Worm (Caenorhabditis elegans) whole organism, L1 larva: ENCODE data around the gene C25E10.13.

Experiments used
- C16A3.4 ChIP-seq: fragments of 150-350 bp; optimal IDR thresholded peaks from 2 replicates; lab custom pipeline; 2014; ENCODE audit warnings: missing biosample characterization, missing genetic modification characterization
- C34B4.2 ChIP-seq: sonication (generic microtip); optimal IDR thresholded peaks from 2 replicates; lab custom pipeline; 2017; ENCODE audit warnings: mild to moderate bottlenecking, missing genetic modification characterization, missing compliant biosample characterization
- F16B12.6 ChIP-seq: fragments of 150-350 bp; optimal IDR thresholded peaks from 2 replicates; lab custom pipeline; 2014; ENCODE audit warnings: missing biosample characterization, missing genetic modification characterization
- alr-1 ChIP-seq: fragments of 200-800 bp; sonication (Bioruptor generic); optimal IDR thresholded peaks from 2 replicates; lab custom pipeline; 2018; ENCODE audit warnings: borderline replicate concordance, mild to moderate bottlenecking, missing genetic modification characterization, missing compliant biosample characterization
- ceh-90 ChIP-seq: sonication (generic microtip); optimal IDR thresholded peaks from 2 replicates; lab custom pipeline; 2016; ENCODE audit warnings: missing genetic modification characterization, missing compliant biosample characterization
- ces-1 ChIP-seq: fragments of 150-350 bp; optimal IDR thresholded peaks from 2 replicates; lab custom pipeline; 2014; ENCODE audit warnings: missing biosample characterization, missing genetic modification reagents, missing genetic modification characterization
- dsc-1 ChIP-seq: sonication (generic microtip); optimal IDR thresholded peaks from 2 replicates; lab custom pipeline; 2016; ENCODE audit warnings: mild to moderate bottlenecking, missing genetic modification characterization, missing compliant biosample characterization
- efl-1 ChIP-seq, 4 experiments: fragments of 150-350 bp; optimal IDR thresholded peaks in 3 of 4; peaks in 1 of 4; 1 replicate in 1 of 4; 2 replicates in 3 of 4; lab custom pipeline; 2014; ENCODE audit warnings: missing biosample characterization in 2 of 4, missing genetic modification characterization in 2 of 4, missing genetic modification reagents in 2 of 4
- elt-3 ChIP-seq, 6 experiments: fragments of 150-350 bp in 1 of 6; sonication (generic microtip); optimal IDR thresholded peaks; 2 replicates each; lab custom pipeline; 2017 to 2018; ENCODE audit warnings: missing biosample characterization in 6 of 6, missing genetic modification characterization in 6 of 6, inconsistent platforms in 1 of 6
- ets-5 ChIP-seq: fragments of 200-800 bp; sonication (Bioruptor generic); IDR thresholded peaks from 2 replicates; pipeline ENCODE4 v1.3.6; 2022; ENCODE audit warnings: missing genetic modification characterization, missing compliant biosample characterization
- fkh-4 ChIP-seq: sonication (generic microtip); optimal IDR thresholded peaks from 2 replicates; lab custom pipeline; 2016; ENCODE audit warnings: missing compliant biosample characterization, missing genetic modification characterization, borderline replicate concordance
- fkh-8 ChIP-seq: sonication (generic microtip); optimal IDR thresholded peaks from 2 replicates; lab custom pipeline; 2016; ENCODE audit warnings: mild to moderate bottlenecking, missing genetic modification characterization, missing compliant biosample characterization
- hlh-4 ChIP-seq: sonication (generic microtip); optimal IDR thresholded peaks from 2 replicates; lab custom pipeline; 2016; ENCODE audit warnings: mild to moderate bottlenecking, missing genetic modification characterization, missing compliant biosample characterization
- lin-15B ChIP-seq: fragments of 150-350 bp; sonication (generic microtip); optimal IDR thresholded peaks from 3 replicates; lab custom pipeline; 2014; ENCODE audit warnings: missing biosample characterization, missing genetic modification characterization
- lir-3 ChIP-seq: sonication (generic microtip); optimal IDR thresholded peaks from 2 replicates; lab custom pipeline; 2016; ENCODE audit warnings: mild to moderate bottlenecking, missing genetic modification characterization, moderate library complexity, missing compliant biosample characterization; ENCODE audit not compliant: poor library complexity
- lsy-2 ChIP-seq, 2 experiments: fragments of 150-350 bp; optimal IDR thresholded peaks; 2 replicates each; lab custom pipeline; 2014; ENCODE audit warnings: missing biosample characterization in 2 of 2, missing genetic modification characterization in 2 of 2
- mdl-1 ChIP-seq, 2 experiments: fragments of 150-350 bp; optimal IDR thresholded peaks; 2 replicates each; lab custom pipeline; 2014 to 2017; ENCODE audit warnings: missing biosample characterization in 2 of 2, missing genetic modification characterization in 2 of 2, inconsistent platforms in 1 of 2
- nhr-19 ChIP-seq: fragments of 200-800 bp; sonication (Bioruptor generic); conservative IDR thresholded peaks from 2 replicates; pipeline ENCODE4 v1.3.6; 2022; ENCODE audit warnings: missing genetic modification characterization, missing compliant biosample characterization
- nhr-28 ChIP-seq: fragments of 150-350 bp; optimal IDR thresholded peaks from 2 replicates; lab custom pipeline; 2014; ENCODE audit warnings: missing biosample characterization, missing genetic modification characterization
- nhr-47 ChIP-seq: sonication (generic microtip); optimal IDR thresholded peaks from 2 replicates; lab custom pipeline; 2016; ENCODE audit warnings: mild to moderate bottlenecking, missing genetic modification characterization, moderate library complexity, missing compliant biosample characterization
- nhr-71 ChIP-seq: sonication (generic microtip); optimal IDR thresholded peaks from 2 replicates; lab custom pipeline; 2016; ENCODE audit warnings: mild to moderate bottlenecking, missing genetic modification characterization, moderate library complexity, missing compliant biosample characterization
- nhr-77 ChIP-seq: fragments of 150-350 bp; optimal IDR thresholded peaks from 2 replicates; lab custom pipeline; 2014; ENCODE audit warnings: missing biosample characterization, missing genetic modification characterization
- nhr-84 ChIP-seq: sonication (generic microtip); optimal IDR thresholded peaks from 2 replicates; lab custom pipeline; 2017; ENCODE audit warnings: missing biosample characterization, missing genetic modification characterization
- pag-3 ChIP-seq: sonication (generic microtip); optimal IDR thresholded peaks from 2 replicates; lab custom pipeline; 2017; ENCODE audit warnings: missing genetic modification characterization, mild to moderate bottlenecking, missing compliant biosample characterization, antibody characterized with exemption, borderline replicate concordance; ENCODE audit not compliant: insufficient read depth
- pax-3 ChIP-seq: fragments of 200-800 bp; sonication (Bioruptor generic); optimal IDR thresholded peaks from 2 replicates; lab custom pipeline; 2018; ENCODE audit warnings: mild to moderate bottlenecking, missing genetic modification characterization, moderate library complexity, missing compliant biosample characterization
- skn-1 ChIP-seq: fragments of 150-350 bp; optimal IDR thresholded peaks from 2 replicates; lab custom pipeline; 2014; ENCODE audit warnings: missing biosample characterization, missing genetic modification characterization
- snpc-4 ChIP-seq: fragments of 150-350 bp; optimal IDR thresholded peaks from 2 replicates; lab custom pipeline; 2014; ENCODE audit warnings: missing biosample characterization, missing genetic modification characterization
- snu-23 ChIP-seq: sonication (generic microtip); optimal IDR thresholded peaks from 2 replicates; lab custom pipeline; 2016; ENCODE audit warnings: missing genetic modification characterization, missing compliant biosample characterization
- swsn-7 ChIP-seq: sonication (generic microtip); optimal IDR thresholded peaks from 2 replicates; lab custom pipeline; 2016; ENCODE audit warnings: missing genetic modification characterization, missing compliant biosample characterization
- unc-130 ChIP-seq: fragments of 150-350 bp; optimal IDR thresholded peaks from 2 replicates; lab custom pipeline; 2017; ENCODE audit warnings: missing biosample characterization, missing genetic modification characterization, inconsistent platforms
- unc-30 ChIP-seq: sonication (generic microtip); optimal IDR thresholded peaks from 2 replicates; lab custom pipeline; 2017; ENCODE audit warnings: missing biosample characterization, missing genetic modification characterization
- unc-62 ChIP-seq: fragments of 150-350 bp; optimal IDR thresholded peaks from 2 replicates; lab custom pipeline; 2014; ENCODE audit warnings: missing biosample characterization, missing genetic modification reagents, missing genetic modification characterization
- unc-86 ChIP-seq: sonication (generic microtip); optimal IDR thresholded peaks from 2 replicates; lab custom pipeline; 2016; ENCODE audit warnings: missing genetic modification characterization, missing compliant biosample characterization
- unc-98 ChIP-seq: fragments of 200-800 bp; sonication (Bioruptor generic); IDR thresholded peaks from 2 replicates; pipeline ENCODE4 v1.3.6; 2022; ENCODE audit warnings: missing genetic modification characterization, missing compliant biosample characterization
- xbp-1 ChIP-seq: sonication (generic microtip); optimal IDR thresholded peaks from 2 replicates; lab custom pipeline; 2016; ENCODE audit warnings: missing genetic modification characterization, missing compliant biosample characterization
- zag-1 ChIP-seq: fragments of 150-350 bp; optimal IDR thresholded peaks from 2 replicates; lab custom pipeline; 2014; ENCODE audit warnings: missing biosample characterization, missing genetic modification characterization
- zip-4 ChIP-seq: fragments of 200-800 bp; sonication (Bioruptor generic); optimal IDR thresholded peaks from 2 replicates; lab custom pipeline; 2018; ENCODE audit warnings: mild to moderate bottlenecking, missing genetic modification characterization, moderate library complexity, missing compliant biosample characterization

C25E10.13 gene

DNA sequence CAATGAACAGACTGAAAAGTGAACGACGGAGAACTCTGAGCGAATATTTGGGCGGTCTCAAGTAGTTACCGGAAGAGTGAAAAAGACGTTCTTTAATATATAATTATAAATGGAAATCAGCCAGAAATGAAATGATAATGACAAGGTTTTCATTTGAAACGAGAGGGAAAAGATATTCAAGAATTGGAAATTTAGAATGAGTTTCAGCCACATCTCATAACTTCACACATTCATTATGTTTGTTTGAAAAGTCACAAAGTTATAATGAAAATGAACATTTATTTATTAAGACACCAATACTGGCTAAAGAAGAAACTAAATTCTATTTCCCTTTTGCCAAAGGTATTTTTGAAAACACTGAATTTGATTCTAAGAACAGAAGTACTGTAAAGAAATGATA is 8.4 kb upstream of the C25E10.13 start, which contains the start of gene C25E10.7:
C25E10.7 (minus strand) TSS at position 101 of the 400 bp plus-strand sequence.
- TF ChIP-seq nhr-84 (tag; lab: Kevin White, UChicago) (no peak), efl-1 (optimal IDR thresholded peaks at IDR 0.05; lab: Kevin White, UChicago) (no peak), efl-1 (GFP tag; optimal IDR thresholded peaks at IDR 0.05 in 1 of 2; lab: Kevin White, UChicago) (peak in 1 of 2 experiments; percentile 40)

DNA sequence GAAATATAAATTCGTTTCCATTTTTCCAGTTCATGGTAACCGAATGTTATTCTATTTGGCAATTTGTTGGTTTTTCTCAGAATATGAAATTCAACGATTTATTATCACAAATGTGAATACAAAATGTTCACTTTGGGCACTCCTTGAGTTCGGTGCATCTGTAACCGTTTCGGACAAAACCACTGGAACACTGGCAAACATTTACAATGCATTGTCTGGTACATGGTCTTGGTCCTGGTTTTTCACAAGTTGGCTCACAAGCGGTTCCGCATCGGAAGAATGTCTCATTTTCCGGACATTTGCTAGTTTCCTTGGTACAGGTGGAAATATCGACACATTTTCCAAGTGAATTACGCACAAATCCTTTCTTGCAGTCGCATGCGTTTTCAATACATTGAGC is 6.3 kb upstream of the C25E10.13 start:
- TF ChIP-seq hlh-4 (tag; lab: Kevin White, UChicago): peak; percentile 70
- TF ChIP-seq unc-130 (tag; lab: Kevin White, UChicago): no peak

DNA sequence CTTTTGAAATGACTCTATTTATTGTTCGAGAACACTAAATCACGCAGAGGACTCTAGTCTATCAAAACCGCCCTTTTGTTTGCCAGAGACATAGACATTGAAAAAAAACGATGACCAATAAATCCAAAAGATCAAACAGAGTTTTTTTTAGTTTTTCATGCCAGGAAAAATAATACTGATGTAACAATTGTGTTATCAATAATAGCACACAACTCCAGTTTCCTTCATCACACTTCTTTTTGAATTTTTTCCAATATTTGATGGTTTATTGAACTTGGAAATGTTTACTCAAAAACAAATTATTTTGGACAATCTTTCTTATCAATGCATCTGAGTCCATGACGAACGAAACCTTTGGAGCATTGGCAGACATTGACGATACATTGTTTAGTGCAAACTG is 5.6 kb upstream of the C25E10.13 start, which contains the start of gene C25E10.8:
C25E10.8 (minus strand) TSS at position 101 of the 400 bp plus-strand sequence.
- TF ChIP-seq unc-62 (GFP tag; lab: Kevin White, UChicago) (no peak), xbp-1 (no peak), nhr-28 (tag; lab: Kevin White, UChicago) (no peak), F16B12.6 (tag; lab: Kevin White, UChicago) (no peak), nhr-77 (no peak), lir-3 (tag; lab: Kevin White, UChicago) (no peak), unc-30 (no peak), mdl-1 (tag; optimal IDR thresholded peaks at IDR 0.05; lab: Kevin White, UChicago) (no peak), lin-15B (no peak)

DNA sequence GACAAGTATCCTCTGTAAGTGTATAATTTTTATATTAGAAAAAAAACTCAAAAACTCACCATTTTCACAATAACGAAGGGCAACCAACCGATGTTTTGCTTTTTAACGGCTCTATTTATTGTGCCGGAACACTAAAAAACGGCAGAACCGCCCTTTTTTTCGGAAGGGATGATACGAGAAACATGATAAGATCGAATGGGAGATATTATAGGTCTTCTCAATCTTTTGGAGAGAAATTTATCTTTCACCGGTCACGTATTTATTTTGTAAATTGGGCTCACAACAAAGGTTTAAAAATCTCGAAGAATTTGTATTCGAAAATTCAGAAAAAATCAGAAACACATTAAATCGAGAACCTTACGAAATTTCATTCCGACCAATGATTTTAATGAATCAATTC is 4.8 kb upstream of the C25E10.13 start, which contains the start of gene swm-1:
swm-1 (minus strand) TSS at position 101 of the 400 bp plus-strand sequence.
- TF ChIP-seq snu-23 (GFP tag; lab: Kevin White, UChicago) (no peak), xbp-1 (no peak), unc-86 (tag; lab: Kevin White, UChicago) (no peak), zag-1 (tag; lab: Kevin White, UChicago) (no peak), pag-3 (tag; lab: Kevin White, UChicago) (no peak), C16A3.4 (tag; lab: Kevin White, UChicago) (no peak), nhr-77 (no peak), unc-98 (GFP tag; lab: Robert Waterston, UW) (no peak), nhr-19 (GFP tag; lab: Robert Waterston, UW) (no peak), unc-30 (no peak), ets-5 (GFP tag; lab: Robert Waterston, UW) (no peak), hlh-4 (tag; lab: Kevin White, UChicago) (no peak), alr-1 (tag; lab: Kevin White, UChicago) (no peak), swsn-7 (tag; lab: Kevin White, UChicago) (no peak), fkh-4 (tag; lab: Kevin White, UChicago) (no peak), pax-3 (no peak), snpc-4 (tag; lab: Kevin White, UChicago) (no peak), lir-3 (tag; lab: Kevin White, UChicago) (no peak), skn-1 (tag; lab: Kevin White, UChicago) (no peak)
- TF ChIP-seq, all 84 proteins: peak for 0

DNA sequence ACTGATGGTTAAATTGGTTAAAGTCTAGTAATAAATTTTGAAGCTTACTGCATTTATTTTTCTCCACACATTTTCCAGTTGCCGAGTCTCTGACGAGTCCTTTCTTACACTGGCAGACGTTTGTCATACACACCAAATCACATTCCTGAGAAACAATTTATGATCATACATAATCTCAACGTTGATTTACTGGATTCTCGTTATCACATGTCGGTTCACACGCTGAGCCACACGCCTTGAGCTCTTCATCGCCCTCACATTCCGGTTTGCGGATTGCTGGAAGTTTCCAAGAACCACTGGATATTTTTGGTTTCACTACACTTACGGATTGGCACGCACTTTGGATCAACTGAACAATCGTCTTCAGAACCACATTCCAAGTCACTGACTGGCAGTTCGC is 3.9 kb upstream of the C25E10.13 start:
- TF ChIP-seq lir-3 (tag; lab: Kevin White, UChicago) (no peak), ceh-90 (tag; lab: Kevin White, UChicago) (no peak), unc-86 (tag; lab: Kevin White, UChicago) (no peak), nhr-71 (tag; lab: Kevin White, UChicago) (peak; percentile 53), elt-3 (tag; optimal IDR thresholded peaks at IDR 0.05; lab: Kevin White, UChicago) (no peak), dsc-1 (tag; lab: Kevin White, UChicago) (peak; percentile 48), nhr-47 (peak; percentile 44), mdl-1 (tag; optimal IDR thresholded peaks at IDR 0.05; lab: Kevin White, UChicago) (no peak), fkh-8 (tag; lab: Kevin White, UChicago) (peak; percentile 83), efl-1 (optimal IDR thresholded peaks at IDR 0.05; lab: Kevin White, UChicago) (no peak), efl-1 (GFP tag; optimal IDR thresholded peaks at IDR 0.05 in 1 of 2; lab: Kevin White, UChicago) (peak in 1 of 2 experiments; percentile 88), pax-3 (peak; percentile 8), F16B12.6 (tag; lab: Kevin White, UChicago) (no peak), zip-4 (GFP tag; lab: Kevin White, UChicago) (no peak), C34B4.2 (no peak), lsy-2 (tag; optimal IDR thresholded peaks at IDR 0.05; lab: Kevin White, UChicago) (no peak), ces-1 (no peak)
- TF ChIP-seq, all 84 proteins: peak for 6
